Worm (Caenorhabditis elegans) whole organism, early embryonic: Measurements from ENCODE around the gene C30F2.5.

ENCODE experiments used
- B0310.2 ChIP-seq: sonication (generic microtip); optimal IDR thresholded peaks from 2 replicates; lab custom pipeline; 2016; ENCODE audit warnings: mild to moderate bottlenecking, missing genetic modification characterization, missing compliant biosample characterization
- F13C5.2 ChIP-seq: sonication (generic microtip); optimal IDR thresholded peaks from 2 replicates; lab custom pipeline; 2017; ENCODE audit warnings: mild to moderate bottlenecking, missing genetic modification characterization, inconsistent platforms, missing compliant biosample characterization
- ama-1 ChIP-seq: fragments of 150-350 bp; optimal IDR thresholded peaks from 2 replicates; lab custom pipeline; 2014
- ceh-36 ChIP-seq: sonication (generic microtip); optimal IDR thresholded peaks from 2 replicates; lab custom pipeline; 2016; ENCODE audit warnings: missing genetic modification characterization, inconsistent platforms, missing compliant biosample characterization
- ets-7 ChIP-seq: sonication (generic microtip); optimal IDR thresholded peaks from 2 replicates; lab custom pipeline; 2016; ENCODE audit warnings: missing genotype, missing genetic modification characterization, missing compliant biosample characterization
- flt-1 ChIP-seq: fragments of 200-800 bp; sonication (Bioruptor generic); IDR thresholded peaks from 2 replicates; pipeline ENCODE4 v1.3.6; 2022; ENCODE audit warnings: missing genetic modification characterization, missing compliant biosample characterization
- hmg-4 ChIP-seq: fragments of 200-800 bp; sonication (Bioruptor generic); optimal IDR thresholded peaks from 2 replicates; lab custom pipeline; 2018; ENCODE audit warnings: mild to moderate bottlenecking, missing genetic modification characterization, missing compliant biosample characterization
- hnd-1 ChIP-seq: sonication (generic microtip); optimal IDR thresholded peaks from 2 replicates; lab custom pipeline; 2016; ENCODE audit warnings: missing genetic modification characterization, missing compliant biosample characterization
- pes-1 ChIP-seq: fragments of 200-800 bp; sonication (Bioruptor generic); IDR thresholded peaks from 2 replicates; pipeline ENCODE4 v1.3.6; 2022; ENCODE audit warnings: missing genetic modification reagents, missing genetic modification characterization, missing compliant biosample characterization
- scrt-1 ChIP-seq: fragments of 200-800 bp; sonication (Bioruptor generic); IDR thresholded peaks from 2 replicates; pipeline ENCODE4 v1.3.6; 2022; ENCODE audit warnings: missing genetic modification characterization, missing compliant biosample characterization
- sea-1 ChIP-seq: fragments of 200-800 bp; sonication (Bioruptor generic); conservative IDR thresholded peaks from 2 replicates; pipeline ENCODE4 v1.3.6; 2022; ENCODE audit warnings: missing genetic modification characterization, missing compliant biosample characterization
- tbx-37 ChIP-seq: fragments of 200-800 bp; sonication (Bioruptor generic); conservative IDR thresholded peaks from 2 replicates; pipeline ENCODE4 v1.3.6; 2022; ENCODE audit warnings: missing genetic modification reagents, missing genetic modification characterization, missing compliant biosample characterization

- TF ChIP-seq F13C5.2 (tag; lab: Kevin White, UChicago) (no peak), ceh-36 (no peak), ama-1 (lab: Kevin White, UChicago) (no peak), flt-1 (GFP tag; lab: Robert Waterston, UW) (no peak), B0310.2 (tag; lab: Kevin White, UChicago) (no peak), ets-7 (tag; lab: Kevin White, UChicago) (no peak), hmg-4 (GFP tag; lab: Kevin White, UChicago) (no peak), sea-1 (no peak), pes-1 (GFP tag; lab: Robert Waterston, UW) (no peak), scrt-1 (GFP tag; lab: Robert Waterston, UW) (no peak), hnd-1 (tag; lab: Kevin White, UChicago) (no peak), tbx-37 (GFP tag; lab: Robert Waterston, UW) (no peak)
Measured at ce11 chrX:16072595-16072994, 21.9 kb upstream of the C30F2.5 start, which contains the start of gene col-187.
